Fruit fly (Drosophila melanogaster) whole organism, embryonic: Measurements from ENCODE around the gene CG12992.
A peak's percentile ranks its signal among the peaks of the same experiment; 100 is the strongest.

Experiments used
- Adf1 ChIP-seq: fragments of 200-800 bp; sonication (Bioruptor generic); IDR thresholded peaks from 2 replicates; pipeline ENCODE4 v1.3.6; 2022; ENCODE audit warnings: missing biosample characterization, missing genetic modification characterization
- CG10147 ChIP-seq: fragments of 200-800 bp; sonication (Bioruptor generic); optimal IDR thresholded peaks from 2 replicates; lab custom pipeline; 2019; ENCODE audit warnings: missing biosample characterization, mild to moderate bottlenecking, missing genetic modification characterization, moderate library complexity
- CG10267 ChIP-seq: fragments of 200-800 bp; sonication (Bioruptor generic); optimal IDR thresholded peaks from 2 replicates; lab custom pipeline; 2018; ENCODE audit warnings: missing biosample characterization, mild to moderate bottlenecking, missing genetic modification characterization, moderate library complexity
- CG10654 ChIP-seq: fragments of 200-800 bp; sonication (Bioruptor generic); optimal IDR thresholded peaks from 2 replicates; lab custom pipeline; 2016; ENCODE audit warnings: missing biosample characterization, missing genetic modification characterization
- CG12071 ChIP-seq: fragments of 200-800 bp; sonication (Bioruptor generic); optimal IDR thresholded peaks from 3 replicates; lab custom pipeline; 2018; ENCODE audit warnings: missing biosample characterization, mild to moderate bottlenecking, missing genetic modification characterization
- CG13287 ChIP-seq: fragments of 200-800 bp; sonication (Bioruptor generic); IDR thresholded peaks from 2 replicates; pipeline ENCODE4 v1.3.6; 2022; ENCODE audit warnings: missing biosample characterization, missing genetic modification characterization; ENCODE audit not compliant: partially characterized antibody
- CG14014 ChIP-seq: fragments of 200-800 bp; sonication (Bioruptor generic); IDR thresholded peaks from 2 replicates; pipeline ENCODE4 v1.3.6; 2022; ENCODE audit warnings: missing biosample characterization, missing genetic modification characterization
- CG15011 ChIP-seq: fragments of 200-800 bp; sonication (Bioruptor generic); optimal IDR thresholded peaks from 3 replicates; lab custom pipeline; 2018; ENCODE audit warnings: missing biosample characterization, mild to moderate bottlenecking, missing genetic modification characterization
- CG1529 ChIP-seq: fragments of 200-800 bp; sonication (Bioruptor generic); optimal IDR thresholded peaks from 3 replicates; lab custom pipeline; 2018; ENCODE audit warnings: missing biosample characterization, missing genetic modification characterization
- CG1602 ChIP-seq: fragments of 200-800 bp; sonication (Bioruptor generic); optimal IDR thresholded peaks from 3 replicates; lab custom pipeline; 2016; ENCODE audit warnings: missing biosample characterization, missing genetic modification characterization
- CG17186 ChIP-seq: fragments of 200-800 bp; sonication (Bioruptor generic); optimal IDR thresholded peaks from 3 replicates; lab custom pipeline; 2017; ENCODE audit warnings: missing biosample characterization, missing genetic modification reagents, missing genetic modification characterization
- CG18619 ChIP-seq: fragments of 200-800 bp; sonication (Bioruptor generic); optimal IDR thresholded peaks from 3 replicates; lab custom pipeline; 2017; ENCODE audit warnings: missing biosample characterization, mild to moderate bottlenecking, missing genetic modification characterization
- CG3726 ChIP-seq: fragments of 200-800 bp; sonication (Bioruptor generic); IDR thresholded peaks from 3 replicates; pipeline ENCODE4, ENCODE4 v1.3.6; 2022; ENCODE audit warnings: missing biosample characterization, missing genetic modification characterization
- CG42726 ChIP-seq: fragments of 200-800 bp; sonication (Bioruptor generic); IDR thresholded peaks from 2 replicates; pipeline ENCODE4 v1.3.6; 2022; ENCODE audit warnings: missing biosample characterization, missing genetic modification characterization; ENCODE audit not compliant: partially characterized antibody
- CG4707 ChIP-seq: fragments of 200-800 bp; sonication (Bioruptor generic); optimal IDR thresholded peaks from 2 replicates; lab custom pipeline; 2018; ENCODE audit warnings: missing biosample characterization, mild to moderate bottlenecking, missing genetic modification characterization, moderate library complexity
- CG4820 ChIP-seq: fragments of 200-800 bp; sonication (Bioruptor generic); optimal IDR thresholded peaks from 3 replicates; lab custom pipeline; 2016; ENCODE audit warnings: missing biosample characterization, missing genetic modification characterization
- CG5180 ChIP-seq: fragments of 200-800 bp; sonication (Bioruptor generic); optimal IDR thresholded peaks from 3 replicates; lab custom pipeline; 2017; ENCODE audit warnings: missing biosample characterization, missing genetic modification characterization, mild to moderate bottlenecking, moderate library complexity, missing genetic modification reagents
- CG6254 ChIP-seq: fragments of 200-800 bp; sonication (Bioruptor generic); optimal IDR thresholded peaks from 3 replicates; lab custom pipeline; 2017; ENCODE audit warnings: mild to moderate bottlenecking, missing biosample characterization, missing genetic modification reagents, missing genetic modification characterization
- CG6689 ChIP-seq: fragments of 200-800 bp; sonication (Bioruptor generic); IDR thresholded peaks from 2 replicates; pipeline ENCODE4 v1.3.6; 2022; ENCODE audit warnings: missing biosample characterization, missing genetic modification characterization
- CG8290 ChIP-seq, 3 experiments: fragments of 200-800 bp; sonication (Bioruptor generic); optimal IDR thresholded peaks; 2 replicates each; lab custom pipeline; 2016 to 2019; ENCODE audit warnings: missing biosample characterization in 3 of 3, missing genetic modification characterization in 3 of 3, mild to moderate bottlenecking in 2 of 3, moderate library complexity in 1 of 3
- H2.0 ChIP-seq: fragments of 200-800 bp; sonication (Bioruptor generic); IDR thresholded peaks from 2 replicates; pipeline ENCODE4 v1.3.6; 2022; ENCODE audit warnings: missing biosample characterization, missing genetic modification characterization
- Hsf ChIP-seq: fragments of 200-800 bp; sonication (Bioruptor generic); optimal IDR thresholded peaks from 3 replicates; lab custom pipeline; 2016; ENCODE audit warnings: missing biosample characterization, missing genetic modification characterization
- Lpt ChIP-seq: fragments of >200 bp; optimal IDR thresholded peaks from 2 replicates; lab custom pipeline; 2018; ENCODE audit warnings: missing biosample characterization, missing genetic modification characterization
- NK7.1 ChIP-seq: fragments of 200-800 bp; sonication (Bioruptor generic); optimal IDR thresholded peaks from 3 replicates; lab custom pipeline; 2016; ENCODE audit warnings: missing biosample characterization, missing genetic modification characterization
- Pdp1 ChIP-seq, 2 experiments: fragments of 200-800 bp; sonication (Bioruptor generic); optimal IDR thresholded peaks; 3 replicates each; lab custom pipeline; 2016; ENCODE audit warnings: missing biosample characterization in 2 of 2, missing genetic modification characterization in 2 of 2, mild to moderate bottlenecking in 1 of 2, moderate library complexity in 1 of 2
- Ravus ChIP-seq: fragments of 200-800 bp; sonication (Bioruptor generic); IDR thresholded peaks from 2 replicates; pipeline ENCODE4 v1.3.6; 2022; ENCODE audit warnings: missing biosample characterization, missing genetic modification characterization
- ab ChIP-seq: fragments of 200-800 bp; sonication (Bioruptor generic); optimal IDR thresholded peaks from 2 replicates; lab custom pipeline; 2016; ENCODE audit warnings: missing biosample characterization, missing genetic modification characterization
- aop ChIP-seq: fragments of 200-800 bp; sonication (Bioruptor generic); IDR thresholded peaks from 2 replicates; pipeline ENCODE4 v1.3.6; 2022; ENCODE audit warnings: missing biosample characterization, missing genetic modification characterization
- ato ChIP-seq: fragments of 200-800 bp; sonication (Bioruptor generic); IDR thresholded peaks from 2 replicates; pipeline ENCODE4 v1.3.6; 2022; ENCODE audit warnings: missing biosample characterization, missing genetic modification characterization; ENCODE audit not compliant: partially characterized antibody
- bcd ChIP-seq: fragments of 200-800 bp; sonication (Bioruptor generic); optimal IDR thresholded peaks from 2 replicates; lab custom pipeline; 2017; ENCODE audit warnings: missing biosample characterization, mild to moderate bottlenecking, missing genetic modification characterization
- cad ChIP-seq: fragments of >200 bp; optimal IDR thresholded peaks from 2 replicates; lab custom pipeline; 2017; ENCODE audit warnings: missing biosample characterization, missing genetic modification characterization
- corto ChIP-seq: fragments of 200-800 bp; sonication (Bioruptor generic); optimal IDR thresholded peaks from 2 replicates; lab custom pipeline; 2016; ENCODE audit warnings: missing biosample characterization, mild to moderate bottlenecking, missing genetic modification characterization, moderate library complexity
- danr ChIP-seq: fragments of 200-800 bp; sonication (Bioruptor generic); IDR thresholded peaks from 2 replicates; pipeline ENCODE4 v1.3.6; 2022; ENCODE audit warnings: missing biosample characterization, missing genetic modification characterization
- dpn ChIP-seq, 2 experiments: fragments of 200-800 bp; sonication (Bioruptor generic); optimal IDR thresholded peaks; 3 replicates each; lab custom pipeline; 2016; ENCODE audit warnings: missing biosample characterization in 2 of 2, missing genetic modification characterization in 2 of 2
- ftz-f1 ChIP-seq: fragments of 200-800 bp; sonication (Bioruptor generic); optimal IDR thresholded peaks from 2 replicates; lab custom pipeline; 2016; ENCODE audit warnings: missing biosample characterization, missing genetic modification characterization
- gce ChIP-seq: fragments of 200-800 bp; sonication (Bioruptor generic); IDR thresholded peaks from 3 replicates; pipeline ENCODE4 v1.3.6; 2022; ENCODE audit warnings: missing biosample characterization, missing genetic modification characterization
- gfzf ChIP-seq: fragments of 200-800 bp; sonication (Bioruptor generic); optimal IDR thresholded peaks from 2 replicates; lab custom pipeline; 2016; ENCODE audit warnings: missing biosample characterization, mild to moderate bottlenecking, missing genetic modification characterization, moderate library complexity
- h ChIP-seq: fragments of >200 bp; optimal IDR thresholded peaks from 2 replicates; lab custom pipeline; 2017
- ham ChIP-seq: fragments of 200-800 bp; sonication (Bioruptor generic); IDR thresholded peaks from 2 replicates; pipeline ENCODE4 v1.3.6; 2022; ENCODE audit warnings: missing biosample characterization, missing genetic modification characterization
- hkb ChIP-seq, 2 experiments: fragments of 200-800 bp in 1 of 2; fragments of >200 bp in 1 of 2; sonication (Bioruptor generic) in 1 of 2; IDR thresholded peaks in 1 of 2; optimal IDR thresholded peaks in 1 of 2; 2 replicates each; pipeline versions ENCODE4 v1.3.6 to Lab custom; 2017 to 2022; ENCODE audit warnings: missing biosample characterization in 1 of 2, missing genetic modification characterization in 1 of 2
- ind ChIP-seq: fragments of 200-800 bp; sonication (Bioruptor generic); optimal IDR thresholded peaks from 3 replicates; lab custom pipeline; 2016; ENCODE audit warnings: missing biosample characterization, missing genetic modification characterization
- inv ChIP-seq: fragments of 200-800 bp; sonication (Bioruptor generic); IDR thresholded peaks from 2 replicates; pipeline ENCODE4 v1.3.6; 2022; ENCODE audit warnings: missing biosample characterization, missing genetic modification characterization; ENCODE audit not compliant: partially characterized antibody
- mld ChIP-seq: fragments of 200-800 bp; sonication (Bioruptor generic); IDR thresholded peaks from 3 replicates; pipeline ENCODE4 v1.3.6; 2022; ENCODE audit warnings: missing biosample characterization, missing genetic modification characterization; ENCODE audit not compliant: partially characterized antibody
- ranshi ChIP-seq: fragments of 200-800 bp; sonication (Bioruptor generic); IDR thresholded peaks from 2 replicates; pipeline ENCODE4 v1.3.6; 2022; ENCODE audit warnings: missing biosample characterization, missing genetic modification characterization
- sqz ChIP-seq: fragments of 200-800 bp; sonication (Bioruptor generic); optimal IDR thresholded peaks from 3 replicates; lab custom pipeline; 2018; ENCODE audit warnings: missing biosample characterization, mild to moderate bottlenecking, missing genetic modification characterization
- tgo ChIP-seq: fragments of 200-800 bp; sonication (Bioruptor generic); IDR thresholded peaks from 3 replicates; pipeline ENCODE4 v1.3.6; 2022; ENCODE audit warnings: missing biosample characterization, missing genetic modification characterization
- vvl ChIP-seq: fragments of 200-800 bp; sonication (Bioruptor generic); IDR thresholded peaks from 2 replicates; pipeline ENCODE4 v1.3.6; 2022; ENCODE audit warnings: missing biosample characterization, missing genetic modification characterization
- wdn ChIP-seq: fragments of 200-800 bp; sonication (Bioruptor generic); IDR thresholded peaks from 2 replicates; pipeline ENCODE4 v1.3.6; 2022; ENCODE audit warnings: missing biosample characterization, missing genetic modification characterization
- wor ChIP-seq: fragments of 200-800 bp; sonication (Bioruptor generic); IDR thresholded peaks from 2 replicates; pipeline ENCODE4 v1.3.6; 2022; ENCODE audit warnings: missing biosample characterization, missing genetic modification characterization
- zen2 ChIP-seq: fragments of 200-800 bp; sonication (Bioruptor generic); IDR thresholded peaks from 3 replicates; pipeline ENCODE4 v1.3.6; 2022; ENCODE audit warnings: missing biosample characterization, missing genetic modification characterization; ENCODE audit not compliant: partially characterized antibody

The CG12992 gene

DNA sequence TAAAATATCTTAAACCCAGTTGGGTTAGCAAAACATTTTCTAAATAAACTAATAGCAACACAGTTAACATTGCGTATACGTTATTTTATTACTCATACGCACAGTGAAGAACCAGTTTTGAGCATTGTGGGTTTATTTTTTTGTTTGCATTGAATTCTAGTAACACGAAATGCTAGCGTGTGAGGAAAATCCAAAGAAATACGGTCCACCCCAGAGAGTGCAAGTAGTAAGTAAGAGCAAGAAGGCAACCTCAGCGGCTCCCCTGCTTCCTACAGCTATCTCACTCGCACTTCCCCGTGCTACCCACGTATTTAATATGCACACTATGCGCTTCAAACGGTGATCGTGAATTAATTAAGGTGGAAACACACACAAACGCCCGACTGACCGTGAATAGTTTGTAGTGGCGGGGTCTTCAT lies 36.3 kb downstream of the CG12992 start (continued):
- TF ChIP-seq H2.0 (GFP tag; lab: Robert Waterston, UW) (peak; percentile 52), CG8290 (GFP tag; optimal IDR thresholded peaks at IDR 0.05; lab: Kevin White, UChicago) (peak; percentile 32), CG8290 (tag; optimal IDR thresholded peaks at IDR 0.05; lab: Kevin White, UChicago) (peak in 1 of 2 experiments; percentile 89), wor (GFP tag; lab: Robert Waterston, UW) (peak; percentile 50; the same call in 1 of the 2 replicates), sqz (peak; percentile 84), CG1602 (GFP tag; lab: Kevin White, UChicago) (peak; percentile 60), CG13287 (GFP tag; lab: Robert Waterston, UW) (no peak), CG6254 (GFP tag; lab: Kevin White, UChicago) (peak; percentile 76), CG4707 (GFP tag; lab: Kevin White, UChicago) (peak; percentile 71), gce (GFP tag; lab: Robert Waterston, UW) (peak; percentile 51; the same call in 1 of the 3 replicates), CG10267 (peak; percentile 79), Adf1 (GFP tag; lab: Robert Waterston, UW) (peak; percentile 25; the same call in 1 of the 2 replicates), Ravus (GFP tag; lab: Robert Waterston, UW) (peak; percentile 29; the same call in 1 of the 2 replicates), Lpt (no peak), CG12071 (GFP tag; lab: Kevin White, UChicago) (peak; percentile 94), CG6689 (peak; percentile 83), NK7.1 (GFP tag; lab: Kevin White, UChicago) (peak; percentile 83), ftz-f1 (GFP tag; lab: Kevin White, UChicago) (peak; percentile 85), inv (GFP tag; lab: Robert Waterston, UW) (no peak), ato (GFP tag; lab: Robert Waterston, UW) (no peak), vvl (GFP tag; lab: Robert Waterston, UW) (peak; percentile 89), ab (peak; percentile 30), CG18619 (peak; percentile 86), hkb (optimal IDR thresholded peaks at IDR 0.05; lab: Kevin White, UChicago) (no peak), hkb (GFP tag; IDR thresholded peaks at IDR 0.05; lab: Robert Waterston, UW) (peak; percentile 89), Hsf (GFP tag; lab: Kevin White, UChicago) (peak; percentile 84), CG15011 (GFP tag; lab: Kevin White, UChicago) (peak; percentile 85), CG5180 (GFP tag; lab: Kevin White, UChicago) (peak; percentile 84), dpn (GFP tag; optimal IDR thresholded peaks at IDR 0.05; lab: Kevin White, UChicago) (peak; percentile 81 to 84), tgo (peak; percentile 71), cad (GFP tag; lab: Kevin White, UChicago) (no peak), ham (GFP tag; lab: Robert Waterston, UW) (no peak), wdn (GFP tag; lab: Robert Waterston, UW) (peak; percentile 74), CG4820 (GFP tag; lab: Kevin White, UChicago) (peak; percentile 69), ranshi (GFP tag; lab: Robert Waterston, UW) (peak; percentile 70), CG3726 (GFP tag; lab: Robert Waterston, UW) (peak; percentile 68; the same call in 1 of the 3 replicates), CG42726 (GFP tag; lab: Robert Waterston, UW) (no peak), CG14014 (peak; percentile 86), Pdp1 (GFP tag; optimal IDR thresholded peaks at IDR 0.05; lab: Kevin White, UChicago) (peak; percentile 65 to 79), danr (GFP tag; lab: Robert Waterston, UW) (peak; percentile 72), bcd (GFP tag; lab: Kevin White, UChicago) (peak; percentile 85), CG1529 (peak; percentile 81), aop (GFP tag; lab: Robert Waterston, UW) (no peak), corto (peak; percentile 67), gfzf (GFP tag; lab: Kevin White, UChicago) (no peak), CG10147 (GFP tag; lab: Kevin White, UChicago) (peak; percentile 87), CG10654 (GFP tag; lab: Kevin White, UChicago) (peak; percentile 79), h (no peak), zen2 (GFP tag; lab: Robert Waterston, UW) (no peak), CG17186 (GFP tag; lab: Kevin White, UChicago) (peak; percentile 52), mld (no peak), ind (GFP tag; lab: Kevin White, UChicago) (peak; percentile 85)
